Worm (Caenorhabditis elegans) whole organism, L1 larva: ENCODE data around the gene ula-1.
A peak's percentile ranks its signal among the peaks of the same experiment; 100 is the strongest.

Source experiments
- fkh-10 ChIP-seq: sonication (generic microtip); optimal IDR thresholded peaks from 2 replicates; lab custom pipeline; 2017; ENCODE audit warnings: missing biosample characterization, missing genetic modification reagents, missing genetic modification characterization
- grh-1 ChIP-seq: fragments of 200-800 bp; sonication (Bioruptor generic); IDR thresholded peaks from 2 replicates; pipeline ENCODE4 v1.3.6; 2022; ENCODE audit warnings: missing genetic modification reagents, missing genetic modification characterization, missing compliant biosample characterization
- lin-13 ChIP-seq: fragments of 150-350 bp; optimal IDR thresholded peaks from 2 replicates; lab custom pipeline; 2014; ENCODE audit warnings: missing biosample characterization, missing genetic modification reagents, missing genetic modification characterization
- lin-35 ChIP-seq, 2 experiments: fragments of 150-350 bp; optimal IDR thresholded peaks; 2 replicates each; lab custom pipeline; 2014; ENCODE audit warnings: missing biosample characterization in 2 of 2, missing genetic modification characterization in 2 of 2, missing genetic modification reagents in 2 of 2
- lin-39 ChIP-seq: fragments of 150-350 bp; optimal IDR thresholded peaks from 2 replicates; lab custom pipeline; 2014; ENCODE audit warnings: missing biosample characterization, missing genetic modification reagents, missing genetic modification characterization
- nhr-11 ChIP-seq: fragments of 150-350 bp; optimal IDR thresholded peaks from 2 replicates; lab custom pipeline; 2014; ENCODE audit warnings: missing biosample characterization, missing genetic modification characterization
- pqm-1 ChIP-seq: sonication (generic microtip); optimal IDR thresholded peaks from 3 replicates; lab custom pipeline; 2017; ENCODE audit warnings: missing biosample characterization, missing genetic modification characterization
- skn-1 ChIP-seq: fragments of 150-350 bp; optimal IDR thresholded peaks from 2 replicates; lab custom pipeline; 2014; ENCODE audit warnings: missing biosample characterization, missing genetic modification characterization
- snu-23 ChIP-seq: sonication (generic microtip); optimal IDR thresholded peaks from 2 replicates; lab custom pipeline; 2016; ENCODE audit warnings: missing genetic modification characterization, missing compliant biosample characterization
- tbx-2 ChIP-seq: sonication (generic microtip); optimal IDR thresholded peaks from 2 replicates; lab custom pipeline; 2016; ENCODE audit warnings: missing genetic modification characterization, missing compliant biosample characterization
- zip-4 ChIP-seq: fragments of 200-800 bp; sonication (Bioruptor generic); optimal IDR thresholded peaks from 2 replicates; lab custom pipeline; 2018; ENCODE audit warnings: mild to moderate bottlenecking, missing genetic modification characterization, moderate library complexity, missing compliant biosample characterization

- no peak for TF ChIP-seq skn-1
- no peak for TF ChIP-seq lin-13 (GFP tag; lab: Kevin White, UChicago)
- no peak for TF ChIP-seq grh-1 (GFP tag; lab: Robert Waterston, UW)
- TF ChIP-seq fkh-10 (GFP tag; lab: Kevin White, UChicago): no peak
- no peak for TF ChIP-seq tbx-2
- no peak for TF ChIP-seq lin-39 (tag; lab: Kevin White, UChicago)
- TF ChIP-seq lin-35 (GFP tag; optimal IDR thresholded peaks at IDR 0.05; lab: Kevin White, UChicago): peak in 1 of 2 experiments; percentile 15
- no peak for TF ChIP-seq nhr-11 (tag; lab: Kevin White, UChicago)
- no peak for TF ChIP-seq zip-4
- TF ChIP-seq snu-23 (GFP tag; lab: Kevin White, UChicago): no peak
- TF ChIP-seq pqm-1 (tag; lab: Kevin White, UChicago): no peak
Observed at ce11 chrIII:4893540-4893939, 26.6 kb downstream of the ula-1 start, which contains the start of gene F26F4.6.
